Fruit fly (Drosophila melanogaster): ENCODE results near the gene CG33272.

Gene CG33272

dm6 chr3L:11487327-11487973 lies 22.9 kb downstream of the CG33272 start, which contains the start of gene chrb (continued):
- TF ChIP-seq Lim3 (GFP tag; IDR thresholded peaks at IDR 0.05) (no peak), CG7786 (GFP tag; optimal IDR thresholded peaks at IDR 0.05) (peak; percentile 27), dimm (GFP tag; IDR thresholded peaks at IDR 0.05) (no peak), Meics (GFP tag; optimal IDR thresholded peaks at IDR 0.05) (peak; percentile 42), CG6791 (GFP tag; IDR thresholded peaks at IDR 0.05; ENCODE audit: partially characterized antibody) (peak; percentile 71; the same call in 1 of the 3 replicates), aop (GFP tag; IDR thresholded peaks at IDR 0.05) (no peak), CG12219 (GFP tag; optimal IDR thresholded peaks at IDR 0.05) (peak; percentile 38), CG13296 (GFP tag; optimal IDR thresholded peaks at IDR 0.05) (peak; percentile 67), fd3F (GFP tag; optimal IDR thresholded peaks at IDR 0.05) (no peak), wdn (GFP tag; IDR thresholded peaks at IDR 0.05) (0 out of 2 replicates have a peak, but pooled peaks have one; percentile 17), Jarid2 (GFP tag; optimal IDR thresholded peaks at IDR 0.05) (peak; percentile 99), Hey (tag; optimal IDR thresholded peaks at IDR 0.05) (no peak), CG34422 (GFP tag; IDR thresholded peaks at IDR 0.05) (peak; percentile 91; the same call in 1 of the 3 replicates), CG2712 (tag; optimal IDR thresholded peaks at IDR 0.05) (peak; percentile 56), Ptx1 (GFP tag; IDR thresholded peaks at IDR 0.05) (peak; percentile 23; the same call in 1 of the 2 replicates), CG11085 (GFP tag; IDR thresholded peaks at IDR 0.05) (no peak), hkb (optimal IDR thresholded peaks at IDR 0.05) (no peak), hkb (GFP tag; IDR thresholded peaks at IDR 0.05) (peak; percentile 73), CG2202 (tag; optimal IDR thresholded peaks at IDR 0.05) (peak; percentile 30), sens-2 (GFP tag; IDR thresholded peaks at IDR 0.05) (0 out of 2 replicates have a peak, but pooled peaks have one; percentile 8), ato (GFP tag; IDR thresholded peaks at IDR 0.05; ENCODE audit: partially characterized antibody) (peak; percentile 69), CG13894 (tag; optimal IDR thresholded peaks at IDR 0.05) (peak; percentile 65), psq (GFP tag; optimal IDR thresholded peaks at IDR 0.05) (peak; percentile 77), CG17385 (GFP tag; optimal IDR thresholded peaks at IDR 0.05) (peak; percentile 98), CG7271 (tag; optimal IDR thresholded peaks at IDR 0.05) (no peak), E2f1 (GFP tag; IDR thresholded peaks at IDR 0.05) (no peak), sc (optimal IDR thresholded peaks at IDR 0.05) (no peak), sc (GFP tag; optimal IDR thresholded peaks at IDR 0.05) (no peak), CG11696 (GFP tag; IDR thresholded peaks at IDR 0.05) (no peak), CG6272 (GFP tag; IDR thresholded peaks at IDR 0.05) (no peak), sim (GFP tag; IDR thresholded peaks at IDR 0.05) (no peak), ro (GFP tag; IDR thresholded peaks at IDR 0.05) (no peak), CG9609 (GFP tag; optimal IDR thresholded peaks at IDR 0.05) (peak; percentile 33), Spps (tag; optimal IDR thresholded peaks at IDR 0.05) (no peak), CG18764 (GFP tag; optimal IDR thresholded peaks at IDR 0.05) (no peak), MBD-R2 (GFP tag; IDR thresholded peaks at IDR 0.05) (no peak), prd (optimal IDR thresholded peaks at IDR 0.05) (no peak), prd (GFP tag; IDR thresholded peaks at IDR 0.05) (no peak), CG2199 (GFP tag; IDR thresholded peaks at IDR 0.05) (peak; percentile 87; the same call in 1 of the 3 replicates), CG5245 (GFP tag; optimal IDR thresholded peaks at IDR 0.05) (peak; percentile 28), CG10274 (GFP tag; optimal IDR thresholded peaks at IDR 0.05) (no peak), dmrt11E (tag; optimal IDR thresholded peaks at IDR 0.05) (no peak), pnt (GFP tag; optimal IDR thresholded peaks at IDR 0.05) (peak; percentile 21), Nf-YB (GFP tag; optimal IDR thresholded peaks at IDR 0.05) (peak; percentile 48), fd102C (GFP tag; optimal IDR thresholded peaks at IDR 0.05) (no peak), lov (optimal IDR thresholded peaks at IDR 0.05) (no peak), lov (GFP tag; IDR thresholded peaks at IDR 0.05) (peak; percentile 80; the same call in 2 of the 3 replicates), Doc3 (GFP tag; IDR thresholded peaks at IDR 0.05; ENCODE audit: partially characterized antibody) (peak; percentile 51; the same call in 1 of the 3 replicates), slou (GFP tag; optimal IDR thresholded peaks at IDR 0.05) (no peak), CG6254 (GFP tag; optimal IDR thresholded peaks at IDR 0.05) (peak; percentile 13), Myb (GFP tag; optimal IDR thresholded peaks at IDR 0.05) (peak; percentile 21)
